Comparison of ENCODE assay signal across 1 fruit fly cellular context in genomic region chr2L:20069158-20070016, dm6.
TF ChIP-seq lines count a peak whose summit lies in the region.

No protein-coding gene starts in this region.

TF ChIP-seq in whole organism, embryonic, 481 proteins besides CTCF, POLR2A, EP300 and RAD21 (continued from another document and continues in another):
- no peak for TF ChIP-seq CG34224 (GFP tag; IDR thresholded peaks at IDR 0.05; lab: Robert Waterston, UW; ENCODE audit: partially characterized antibody)
- peak; percentile 74 for TF ChIP-seq exex (tag; optimal IDR thresholded peaks at IDR 0.05; lab: Kevin White, UChicago)
- no peak for TF ChIP-seq Atf-2 (GFP tag; optimal IDR thresholded peaks at IDR 0.05; lab: Kevin White, UChicago)
- TF ChIP-seq lov (optimal IDR thresholded peaks at IDR 0.05; lab: Kevin White, UChicago): no peak
- no peak for TF ChIP-seq lov (GFP tag; IDR thresholded peaks at IDR 0.05; lab: Robert Waterston, UW)
- no peak for TF ChIP-seq lilli (GFP tag; optimal IDR thresholded peaks at IDR 0.05; lab: Kevin White, UChicago)
- 0 out of 4 replicates have a peak, but pooled peaks have one; percentile 39 for TF ChIP-seq chinmo (GFP tag; IDR thresholded peaks at IDR 0.05; lab: Robert Waterston, UW; ENCODE audit: partially characterized antibody)
- TF ChIP-seq CkIIα-i1 (GFP tag; IDR thresholded peaks at IDR 0.05; lab: Robert Waterston, UW): no peak
- no peak for TF ChIP-seq Lim3 (GFP tag; IDR thresholded peaks at IDR 0.05; lab: Robert Waterston, UW)
- peak; percentile 13 for TF ChIP-seq CG15696 (tag; optimal IDR thresholded peaks at IDR 0.05; lab: Kevin White, UChicago)
- TF ChIP-seq sna (GFP tag; IDR thresholded peaks at IDR 0.05; lab: Robert Waterston, UW; ENCODE audit: partially characterized antibody): no peak
- TF ChIP-seq CG34376 (GFP tag; optimal IDR thresholded peaks at IDR 0.05; lab: Kevin White, UChicago): peak; percentile 70
- TF ChIP-seq CG1792 (GFP tag; optimal IDR thresholded peaks at IDR 0.05; lab: Kevin White, UChicago): no peak
- TF ChIP-seq sens-2 (GFP tag; IDR thresholded peaks at IDR 0.05; lab: Robert Waterston, UW): no peak
- TF ChIP-seq gce (GFP tag; IDR thresholded peaks at IDR 0.05; lab: Robert Waterston, UW): no peak
- TF ChIP-seq pfk (GFP tag; optimal IDR thresholded peaks at IDR 0.05; lab: Kevin White, UChicago): no peak
- TF ChIP-seq peb (GFP tag; IDR thresholded peaks at IDR 0.05; lab: Robert Waterston, UW): no peak
- TF ChIP-seq NC2β (GFP tag; optimal IDR thresholded peaks at IDR 0.05; lab: Kevin White, UChicago): no peak
- TF ChIP-seq slbo (GFP tag; IDR thresholded peaks at IDR 0.05; lab: Robert Waterston, UW): no peak
- no peak for TF ChIP-seq ap (GFP tag; IDR thresholded peaks at IDR 0.05; lab: Robert Waterston, UW)
- TF ChIP-seq CG17328 (GFP tag; IDR thresholded peaks at IDR 0.05; lab: Robert Waterston, UW): no peak
- TF ChIP-seq CG10431 (GFP tag; optimal IDR thresholded peaks at IDR 0.05; lab: Kevin White, UChicago): no peak
- TF ChIP-seq CG10654 (GFP tag; optimal IDR thresholded peaks at IDR 0.05; lab: Kevin White, UChicago): no peak
- TF ChIP-seq CHES-1-like (GFP tag; optimal IDR thresholded peaks at IDR 0.05; lab: Kevin White, UChicago): no peak
- no peak for TF ChIP-seq CG11504 (tag; optimal IDR thresholded peaks at IDR 0.05; lab: Kevin White, UChicago)
- TF ChIP-seq CG9609 (GFP tag; optimal IDR thresholded peaks at IDR 0.05; lab: Kevin White, UChicago): no peak
- TF ChIP-seq CrebB (tag; optimal IDR thresholded peaks at IDR 0.05; lab: Kevin White, UChicago): no peak
- TF ChIP-seq CG16863 (GFP tag; optimal IDR thresholded peaks at IDR 0.05; lab: Kevin White, UChicago): no peak
- TF ChIP-seq Nf-YB (GFP tag; optimal IDR thresholded peaks at IDR 0.05; lab: Kevin White, UChicago): no peak
- no peak for TF ChIP-seq hbn (GFP tag; IDR thresholded peaks at IDR 0.05; lab: Robert Waterston, UW; ENCODE audit: partially characterized antibody)
- TF ChIP-seq CG7271 (tag; optimal IDR thresholded peaks at IDR 0.05; lab: Kevin White, UChicago): no peak
- no peak for TF ChIP-seq fd96Cb (tag; optimal IDR thresholded peaks at IDR 0.05; lab: Kevin White, UChicago)
- no peak for TF ChIP-seq esg (GFP tag; conservative IDR thresholded peaks at IDR 0.05; lab: Robert Waterston, UW)
- no peak for TF ChIP-seq ash1 (GFP tag; optimal IDR thresholded peaks at IDR 0.05; lab: Kevin White, UChicago)
- peak; percentile 13 for TF ChIP-seq CG10543 (GFP tag; optimal IDR thresholded peaks at IDR 0.05; lab: Kevin White, UChicago)
- TF ChIP-seq CG13287 (GFP tag; IDR thresholded peaks at IDR 0.05; lab: Robert Waterston, UW; ENCODE audit: partially characterized antibody): no peak
- TF ChIP-seq bab2 (GFP tag; optimal IDR thresholded peaks at IDR 0.05; lab: Kevin White, UChicago): no peak
- no peak for TF ChIP-seq Oli (tag; optimal IDR thresholded peaks at IDR 0.05; lab: Kevin White, UChicago)
- TF ChIP-seq CG7745 (tag; optimal IDR thresholded peaks at IDR 0.05; lab: Kevin White, UChicago): peak; percentile 49
- no peak for TF ChIP-seq Bdp1 (GFP tag; optimal IDR thresholded peaks at IDR 0.05; lab: Kevin White, UChicago)
- TF ChIP-seq CG6791 (GFP tag; IDR thresholded peaks at IDR 0.05; lab: Robert Waterston, UW; ENCODE audit: partially characterized antibody): no peak
- no peak for TF ChIP-seq Poxn (GFP tag; IDR thresholded peaks at IDR 0.05; lab: Robert Waterston, UW)
- TF ChIP-seq CG12659 (GFP tag; optimal IDR thresholded peaks at IDR 0.05; lab: Kevin White, UChicago): no peak
- no peak for TF ChIP-seq CG6683 (GFP tag; optimal IDR thresholded peaks at IDR 0.05; lab: Kevin White, UChicago)
- TF ChIP-seq ATbp (GFP tag; optimal IDR thresholded peaks at IDR 0.05; lab: Kevin White, UChicago): no peak
- TF ChIP-seq CG11456 (GFP tag; IDR thresholded peaks at IDR 0.05; lab: Robert Waterston, UW): no peak
- peak in 1 of 2 experiments; percentile 45 for TF ChIP-seq Pdp1 (GFP tag; optimal IDR thresholded peaks at IDR 0.05; lab: Kevin White, UChicago)
- TF ChIP-seq CG8089 (GFP tag; optimal IDR thresholded peaks at IDR 0.05; lab: Kevin White, UChicago): no peak
- TF ChIP-seq Usf (GFP tag; optimal IDR thresholded peaks at IDR 0.05; lab: Kevin White, UChicago): no peak
- no peak for TF ChIP-seq lbe (GFP tag; optimal IDR thresholded peaks at IDR 0.05; lab: Kevin White, UChicago)
- TF ChIP-seq GATAe (GFP tag; conservative IDR thresholded peaks at IDR 0.05; lab: Robert Waterston, UW): 0 out of 2 replicates have a peak, but pooled peaks have one; percentile 19
- TF ChIP-seq Blimp-1 (GFP tag; optimal IDR thresholded peaks at IDR 0.05; lab: Kevin White, UChicago): peak; percentile 13
- TF ChIP-seq D (optimal IDR thresholded peaks at IDR 0.05; lab: Kevin White, UChicago): peak; percentile 25
- TF ChIP-seq D (GFP tag; optimal IDR thresholded peaks at IDR 0.05; lab: Kevin White, UChicago): no peak
- TF ChIP-seq ERR (GFP tag; optimal IDR thresholded peaks at IDR 0.05; lab: Kevin White, UChicago): no peak
- TF ChIP-seq CG18619 (GFP tag; optimal IDR thresholded peaks at IDR 0.05; lab: Kevin White, UChicago): no peak
- TF ChIP-seq CG30020 (tag; optimal IDR thresholded peaks at IDR 0.05; lab: Kevin White, UChicago): no peak
- no peak for TF ChIP-seq Sry-β (GFP tag; optimal IDR thresholded peaks at IDR 0.05; lab: Kevin White, UChicago)
- TF ChIP-seq sens (GFP tag; lab: Kevin White, UChicago): peak; percentile 75
- no peak for TF ChIP-seq chm (GFP tag; IDR thresholded peaks at IDR 0.05; lab: Robert Waterston, UW)
- TF ChIP-seq trh (GFP tag; optimal IDR thresholded peaks at IDR 0.05; lab: Kevin White, UChicago): no peak
- no peak for TF ChIP-seq jumu (GFP tag; optimal IDR thresholded peaks at IDR 0.05; lab: Kevin White, UChicago)
- TF ChIP-seq CG1233 (GFP tag; optimal IDR thresholded peaks at IDR 0.05; lab: Kevin White, UChicago): no peak
- peak; percentile 21 for TF ChIP-seq CG13296 (GFP tag; optimal IDR thresholded peaks at IDR 0.05; lab: Kevin White, UChicago)
- TF ChIP-seq CG6654 (GFP tag; optimal IDR thresholded peaks at IDR 0.05; lab: Kevin White, UChicago): no peak
- TF ChIP-seq fd3F (GFP tag; optimal IDR thresholded peaks at IDR 0.05; lab: Kevin White, UChicago): no peak
- peak; percentile 48 for TF ChIP-seq Nf-YC (tag; optimal IDR thresholded peaks at IDR 0.05; lab: Kevin White, UChicago)
- peak; percentile 6 for TF ChIP-seq dmrt11E (tag; optimal IDR thresholded peaks at IDR 0.05; lab: Kevin White, UChicago)
- TF ChIP-seq Doc3 (GFP tag; IDR thresholded peaks at IDR 0.05; lab: Robert Waterston, UW; ENCODE audit: partially characterized antibody): no peak
- no peak for TF ChIP-seq Tbp (GFP tag; optimal IDR thresholded peaks at IDR 0.05; lab: Kevin White, UChicago)
- no peak for TF ChIP-seq CG11723 (GFP tag; optimal IDR thresholded peaks at IDR 0.05; lab: Kevin White, UChicago)
- TF ChIP-seq CG2889 (GFP tag; IDR thresholded peaks at IDR 0.05; lab: Robert Waterston, UW): no peak
- no peak for TF ChIP-seq nerfin-2 (GFP tag; IDR thresholded peaks at IDR 0.05; lab: Robert Waterston, UW; ENCODE audit: partially characterized antibody)
- TF ChIP-seq Elba2 (GFP tag; optimal IDR thresholded peaks at IDR 0.05; lab: Kevin White, UChicago): no peak
- TF ChIP-seq CG31388 (GFP tag; optimal IDR thresholded peaks at IDR 0.05; lab: Kevin White, UChicago): no peak
- no peak for TF ChIP-seq CG30431 (GFP tag; optimal IDR thresholded peaks at IDR 0.05; lab: Kevin White, UChicago)
- no peak for TF ChIP-seq CG18764 (GFP tag; optimal IDR thresholded peaks at IDR 0.05; lab: Kevin White, UChicago)
- TF ChIP-seq CG13775 (GFP tag; optimal IDR thresholded peaks at IDR 0.05; lab: Kevin White, UChicago): no peak
- peak; percentile 36 for TF ChIP-seq sug (tag; optimal IDR thresholded peaks at IDR 0.05; lab: Kevin White, UChicago)
- TF ChIP-seq CG9797 (GFP tag; optimal IDR thresholded peaks at IDR 0.05; lab: Kevin White, UChicago): no peak
- no peak for TF ChIP-seq CG6765 (GFP tag; optimal IDR thresholded peaks at IDR 0.05; lab: Kevin White, UChicago)
- TF ChIP-seq disco-r (GFP tag; optimal IDR thresholded peaks at IDR 0.05; lab: Kevin White, UChicago): no peak
- no peak for TF ChIP-seq CG17361 (GFP tag; IDR thresholded peaks at IDR 0.05; lab: Robert Waterston, UW)
- no peak for TF ChIP-seq CG9437 (GFP tag; optimal IDR thresholded peaks at IDR 0.05; lab: Kevin White, UChicago)
- peak in 1 of 2 experiments; percentile 46 for TF ChIP-seq tll (GFP tag; optimal IDR thresholded peaks at IDR 0.05; lab: Kevin White, UChicago)
- TF ChIP-seq phol (tag; optimal IDR thresholded peaks at IDR 0.05; lab: Kevin White, UChicago): no peak
- TF ChIP-seq unc-4 (GFP tag; IDR thresholded peaks at IDR 0.05; lab: Robert Waterston, UW; ENCODE audit: partially characterized antibody): no peak
- TF ChIP-seq CG7372 (GFP tag; IDR thresholded peaks at IDR 0.05; lab: Robert Waterston, UW): no peak
- no peak for TF ChIP-seq hb (GFP tag; IDR thresholded peaks at IDR 0.05; lab: Robert Waterston, UW; ENCODE audit: partially characterized antibody)
- TF ChIP-seq fd64A (GFP tag; optimal IDR thresholded peaks at IDR 0.05; lab: Kevin White, UChicago): peak; percentile 12
- peak; percentile 5 for TF ChIP-seq Med (GFP tag; lab: Kevin White, UChicago)
- no peak for TF ChIP-seq gsb-n (tag; optimal IDR thresholded peaks at IDR 0.05; lab: Kevin White, UChicago)
- TF ChIP-seq CG33213 (GFP tag; optimal IDR thresholded peaks at IDR 0.05; lab: Kevin White, UChicago): no peak
- no peak for TF ChIP-seq HLH54F (GFP tag; optimal IDR thresholded peaks at IDR 0.05; lab: Kevin White, UChicago)
- peak; percentile 32 for TF ChIP-seq CG33557 (GFP tag; optimal IDR thresholded peaks at IDR 0.05; lab: Kevin White, UChicago)
- no peak for TF ChIP-seq Doc2 (GFP tag; IDR thresholded peaks at IDR 0.05; lab: Robert Waterston, UW)
- TF ChIP-seq CG13894 (tag; optimal IDR thresholded peaks at IDR 0.05; lab: Kevin White, UChicago): peak; percentile 50
- no peak for TF ChIP-seq CG10267 (tag; optimal IDR thresholded peaks at IDR 0.05; lab: Kevin White, UChicago)
- TF ChIP-seq ab (GFP tag; optimal IDR thresholded peaks at IDR 0.05; lab: Kevin White, UChicago): no peak
- TF ChIP-seq D19A (tag; optimal IDR thresholded peaks at IDR 0.05; lab: Kevin White, UChicago): peak; percentile 83
- no peak for TF ChIP-seq CG31441 (GFP tag; IDR thresholded peaks at IDR 0.05; lab: Robert Waterston, UW)
- TF ChIP-seq CG3065 (GFP tag; optimal IDR thresholded peaks at IDR 0.05; lab: Kevin White, UChicago): no peak
- TF ChIP-seq MTF-1 (GFP tag; optimal IDR thresholded peaks at IDR 0.05; lab: Kevin White, UChicago; ENCODE audit: borderline replicate concordance): no peak
- 0 out of 2 replicates have a peak, but pooled peaks have one; percentile 6 for TF ChIP-seq onecut (GFP tag; IDR thresholded peaks at IDR 0.05; lab: Robert Waterston, UW)
- TF ChIP-seq Bgb (GFP tag; IDR thresholded peaks at IDR 0.05; lab: Robert Waterston, UW; ENCODE audit: partially characterized antibody): no peak
- TF ChIP-seq usp (GFP tag; optimal IDR thresholded peaks at IDR 0.05; lab: Kevin White, UChicago): no peak
- no peak for TF ChIP-seq crp (GFP tag; optimal IDR thresholded peaks at IDR 0.05; lab: Kevin White, UChicago)
- no peak for TF ChIP-seq gcm2 (GFP tag; optimal IDR thresholded peaks at IDR 0.05; lab: Kevin White, UChicago)
- peak; percentile 86 for TF ChIP-seq lab (GFP tag; optimal IDR thresholded peaks at IDR 0.05; lab: Kevin White, UChicago)
- TF ChIP-seq prd (optimal IDR thresholded peaks at IDR 0.05; lab: Kevin White, UChicago): no peak
- no peak for TF ChIP-seq prd (GFP tag; IDR thresholded peaks at IDR 0.05; lab: Robert Waterston, UW)
- no peak for TF ChIP-seq HmgZ (tag; optimal IDR thresholded peaks at IDR 0.05; lab: Kevin White, UChicago)
- TF ChIP-seq nmo (GFP tag; optimal IDR thresholded peaks at IDR 0.05; lab: Kevin White, UChicago): no peak
- no peak for TF ChIP-seq BtbVII (GFP tag; optimal IDR thresholded peaks at IDR 0.05; lab: Kevin White, UChicago)
- no peak for TF ChIP-seq psq (GFP tag; optimal IDR thresholded peaks at IDR 0.05; lab: Kevin White, UChicago)
- no peak for TF ChIP-seq Opbp (GFP tag; IDR thresholded peaks at IDR 0.05; lab: Robert Waterston, UW; ENCODE audit: partially characterized antibody)
- TF ChIP-seq fu2 (GFP tag; optimal IDR thresholded peaks at IDR 0.05; lab: Kevin White, UChicago): no peak
- TF ChIP-seq nau (GFP tag; optimal IDR thresholded peaks at IDR 0.05; lab: Kevin White, UChicago): no peak
- TF ChIP-seq Max (GFP tag; optimal IDR thresholded peaks at IDR 0.05; lab: Kevin White, UChicago): no peak
- no peak for TF ChIP-seq NfI (GFP tag; optimal IDR thresholded peaks at IDR 0.05; lab: Kevin White, UChicago)
- TF ChIP-seq ac (GFP tag; optimal IDR thresholded peaks at IDR 0.05; lab: Kevin White, UChicago): no peak
- peak; percentile 41 for TF ChIP-seq pros (GFP tag; optimal IDR thresholded peaks at IDR 0.05; lab: Kevin White, UChicago)
- TF ChIP-seq CG12744 (GFP tag; optimal IDR thresholded peaks at IDR 0.05; lab: Kevin White, UChicago): no peak
- TF ChIP-seq Oaz (GFP tag; IDR thresholded peaks at IDR 0.05; lab: Robert Waterston, UW): no peak
- peak; percentile 68 for TF ChIP-seq Deaf1 (tag; optimal IDR thresholded peaks at IDR 0.05; lab: Kevin White, UChicago)
- TF ChIP-seq sd (tag; optimal IDR thresholded peaks at IDR 0.05; lab: Kevin White, UChicago): peak; percentile 33
- TF ChIP-seq CG1024 (GFP tag; IDR thresholded peaks at IDR 0.05; lab: Robert Waterston, UW): no peak
- no peak for TF ChIP-seq MBD-R2 (GFP tag; IDR thresholded peaks at IDR 0.05; lab: Robert Waterston, UW)
- TF ChIP-seq CG10209 (GFP tag; optimal IDR thresholded peaks at IDR 0.05; lab: Kevin White, UChicago): no peak
- TF ChIP-seq Hsf (GFP tag; optimal IDR thresholded peaks at IDR 0.05; lab: Kevin White, UChicago): no peak
- no peak for TF ChIP-seq CG10147 (GFP tag; optimal IDR thresholded peaks at IDR 0.05; lab: Kevin White, UChicago)
- no peak for TF ChIP-seq pan (optimal IDR thresholded peaks at IDR 0.05; lab: Kevin White, UChicago)
- TF ChIP-seq pan (GFP tag; optimal IDR thresholded peaks at IDR 0.05 in 1 of 2, IDR thresholded peaks at IDR 0.05 in 1 of 2): peak in 1 of 2 experiments; percentile 33
- TF ChIP-seq Dll (GFP tag; IDR thresholded peaks at IDR 0.05; lab: Robert Waterston, UW; ENCODE audit: partially characterized antibody): no peak
- TF ChIP-seq cato (GFP tag; optimal IDR thresholded peaks at IDR 0.05; lab: Kevin White, UChicago; ENCODE audit: borderline replicate concordance): no peak
- no peak for TF ChIP-seq knrl (GFP tag; IDR thresholded peaks at IDR 0.05; lab: Robert Waterston, UW; ENCODE audit: partially characterized antibody)
